Fruit fly (Drosophila melanogaster): ENCODE results near the gene CG16812.

CG16812 gene

DNA sequence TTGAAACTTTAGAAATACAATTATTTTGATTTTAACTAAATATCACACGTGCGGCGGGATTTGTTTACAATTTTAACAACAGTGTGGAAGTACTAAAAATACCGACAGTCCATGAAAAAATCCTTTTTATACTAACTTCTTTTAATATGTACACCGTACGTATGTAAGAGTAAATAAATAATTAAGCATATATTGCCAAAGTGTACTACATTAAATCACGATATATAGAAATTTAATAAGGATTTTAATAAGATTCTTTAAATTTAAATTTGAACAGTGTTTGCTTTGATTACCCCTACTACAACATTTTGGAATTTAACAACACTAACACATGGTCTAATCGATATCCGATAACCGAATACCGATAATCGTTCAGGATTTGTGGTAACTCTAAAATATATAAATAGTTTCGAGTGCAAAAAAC lies at the start of gene CG16812, which contains the start of gene Ski6:
TSS of gene CG16812 (plus strand) at position 363 of the 424 bp plus-strand sequence.
TSS of gene Ski6 (minus strand) at position 205 of the 424 bp plus-strand sequence.
- no peak for TF ChIP-seq Dll (optimal IDR thresholded peaks at IDR 0.05)
- no peak for TF ChIP-seq pan (optimal IDR thresholded peaks at IDR 0.05)
- no peak for TF ChIP-seq CG8478 (optimal IDR thresholded peaks at IDR 0.05)
- TF ChIP-seq usp (GFP tag; optimal IDR thresholded peaks at IDR 0.05) = no peak
- no peak for TF ChIP-seq psq (optimal IDR thresholded peaks at IDR 0.05)
- TF ChIP-seq EcR (GFP tag; optimal IDR thresholded peaks at IDR 0.05) = no peak

DNA sequence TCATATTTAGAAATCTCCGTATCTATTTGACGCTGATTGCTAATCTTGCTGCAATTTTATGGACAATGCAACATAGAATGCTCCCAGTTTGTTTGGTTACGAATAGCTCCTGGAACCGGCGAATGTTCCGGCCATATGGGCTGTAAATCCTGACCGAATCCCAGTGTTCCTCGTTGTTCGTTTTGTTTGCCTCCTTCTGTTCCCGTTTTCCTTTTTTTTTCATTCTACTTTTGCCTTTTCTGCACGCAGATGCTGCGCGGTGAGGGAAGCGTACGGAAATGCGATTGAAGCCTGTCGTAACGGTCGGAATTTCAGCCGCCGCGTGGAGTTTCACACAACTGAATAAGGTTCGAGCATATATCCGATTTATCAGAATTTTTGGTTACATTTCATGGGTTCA lies 46.3 kb upstream of the CG16812 start, which contains the start of gene CG43925:
TSS of gene CG43925 (plus strand) at position 301 of the 400 bp plus-strand sequence.
- TF ChIP-seq Dll (optimal IDR thresholded peaks at IDR 0.05) (no peak), CG8478 (optimal IDR thresholded peaks at IDR 0.05) (no peak), EcR (GFP tag; optimal IDR thresholded peaks at IDR 0.05) (no peak), pan (optimal IDR thresholded peaks at IDR 0.05) (no peak), psq (optimal IDR thresholded peaks at IDR 0.05) (no peak), usp (GFP tag; optimal IDR thresholded peaks at IDR 0.05) (no peak)

DNA sequence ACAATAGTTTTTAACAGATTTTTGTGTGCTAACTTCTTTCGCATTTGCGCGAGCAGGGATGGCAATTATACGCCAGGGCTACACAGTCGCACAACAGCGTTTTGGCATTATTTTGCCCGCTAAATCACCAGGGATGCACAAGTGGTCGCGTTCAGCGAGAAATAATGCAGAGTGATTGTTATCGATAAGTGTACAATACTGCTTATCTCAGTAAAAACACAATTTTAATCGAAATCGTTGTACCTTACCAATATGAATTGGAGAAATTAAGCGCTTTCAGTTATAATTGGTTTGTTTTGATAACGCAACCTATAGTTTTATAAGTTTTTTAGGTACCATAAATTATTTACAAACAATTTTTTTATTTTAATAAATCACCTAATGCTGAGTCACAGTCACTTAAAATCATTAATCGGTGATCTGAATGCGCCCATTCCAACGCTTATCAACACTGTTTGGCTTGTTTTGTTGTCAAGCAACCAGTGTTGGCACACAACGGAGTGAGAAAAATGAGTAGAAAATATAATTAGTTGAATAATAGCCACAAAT lies 45.6 kb upstream of the CG16812 start, which contains the start of the genes Sfmbt and CG5439:
TSS of gene Sfmbt (minus strand) at position 85 of the 549 bp plus-strand sequence.
TSS of gene CG5439 (plus strand) at position 450 of the 549 bp plus-strand sequence.
- TF ChIP-seq Dll (optimal IDR thresholded peaks at IDR 0.05) (no peak), psq (optimal IDR thresholded peaks at IDR 0.05) (no peak), EcR (GFP tag; optimal IDR thresholded peaks at IDR 0.05) (no peak), usp (GFP tag; optimal IDR thresholded peaks at IDR 0.05) (no peak), CG8478 (optimal IDR thresholded peaks at IDR 0.05) (no peak), pan (optimal IDR thresholded peaks at IDR 0.05) (no peak)

DNA sequence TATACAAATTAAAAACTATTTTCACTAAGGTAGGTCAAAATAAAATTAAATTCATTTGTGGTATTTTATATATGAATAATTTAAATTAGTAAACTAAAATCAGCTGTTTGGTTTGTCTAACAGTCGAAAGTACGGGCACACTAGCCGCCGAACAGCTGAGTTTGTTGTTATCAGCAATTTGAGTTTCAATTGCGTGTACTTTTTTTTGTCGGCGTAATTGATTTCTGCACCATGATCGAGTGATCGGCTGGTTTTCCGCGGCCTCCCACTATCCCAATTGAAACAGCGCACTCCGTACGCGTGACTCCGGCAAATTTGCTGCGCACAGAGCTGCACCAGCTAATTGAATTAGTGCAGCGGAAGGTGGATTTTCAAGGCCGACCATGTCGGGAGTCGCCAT lies 43.3 kb upstream of the CG16812 start, which contains the start of gene Alg7:
TSS of gene Alg7 (plus strand) at position 153 of the 400 bp plus-strand sequence.
- no peak for TF ChIP-seq psq (optimal IDR thresholded peaks at IDR 0.05)
- TF ChIP-seq pan (optimal IDR thresholded peaks at IDR 0.05) = no peak
- TF ChIP-seq usp (GFP tag; optimal IDR thresholded peaks at IDR 0.05) = no peak
- no peak for TF ChIP-seq CG8478 (optimal IDR thresholded peaks at IDR 0.05)
- no peak for TF ChIP-seq EcR (GFP tag; optimal IDR thresholded peaks at IDR 0.05)
- TF ChIP-seq Dll (optimal IDR thresholded peaks at IDR 0.05) = no peak

DNA sequence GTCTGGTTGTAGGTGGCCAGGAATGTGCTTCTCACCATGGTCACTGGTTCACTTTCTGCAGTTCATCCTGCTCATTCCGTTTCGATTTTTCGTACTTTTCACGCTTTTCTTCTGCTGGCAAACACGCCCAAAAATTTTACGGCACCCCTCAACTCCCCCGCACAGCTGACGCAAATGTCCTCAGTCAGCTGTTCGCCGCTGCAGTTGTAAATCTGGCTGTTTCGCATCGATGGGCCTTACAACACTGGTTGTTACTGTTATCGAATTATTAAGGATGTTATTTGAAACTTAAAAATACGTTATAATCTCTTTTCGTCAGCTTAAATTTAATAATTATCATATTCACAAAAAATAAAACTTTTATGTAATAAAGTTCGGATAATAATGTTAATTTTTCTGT lies 40.0 kb upstream of the CG16812 start, which contains the start of gene Mgat3:
TSS of gene Mgat3 (minus strand) at position 182 of the 400 bp plus-strand sequence.
- TF ChIP-seq usp (GFP tag; optimal IDR thresholded peaks at IDR 0.05) (no peak), Dll (optimal IDR thresholded peaks at IDR 0.05) (no peak), EcR (GFP tag; optimal IDR thresholded peaks at IDR 0.05) (no peak), psq (optimal IDR thresholded peaks at IDR 0.05) (no peak), pan (optimal IDR thresholded peaks at IDR 0.05) (no peak), CG8478 (optimal IDR thresholded peaks at IDR 0.05) (no peak)

DNA sequence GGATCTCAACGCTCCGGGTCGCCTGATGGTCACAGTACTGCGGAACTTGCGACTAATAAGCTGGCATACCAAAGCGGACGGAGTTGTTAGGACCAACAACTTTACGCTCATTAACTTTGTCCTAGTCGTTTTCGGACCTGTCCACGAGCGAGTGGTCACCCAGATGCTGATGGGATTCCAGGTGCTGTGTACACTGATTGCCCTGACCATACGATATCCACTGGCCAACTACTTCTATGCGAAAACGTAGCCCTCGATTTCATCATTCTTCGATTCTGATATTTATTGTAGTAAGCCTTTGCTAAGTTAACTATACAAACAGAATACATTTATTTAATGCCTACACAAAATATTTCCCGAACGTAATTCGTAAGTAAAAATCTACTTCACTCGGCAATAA lies 39.2 kb upstream of the CG16812 start, which contains the start of gene Rsph1:
TSS of gene Rsph1 (plus strand) at position 301 of the 400 bp plus-strand sequence.
- no peak for TF ChIP-seq pan (optimal IDR thresholded peaks at IDR 0.05)
- TF ChIP-seq usp (GFP tag; optimal IDR thresholded peaks at IDR 0.05) = no peak
- TF ChIP-seq CG8478 (optimal IDR thresholded peaks at IDR 0.05) = no peak
- no peak for TF ChIP-seq psq (optimal IDR thresholded peaks at IDR 0.05)
- TF ChIP-seq EcR (GFP tag; optimal IDR thresholded peaks at IDR 0.05) = no peak
- TF ChIP-seq Dll (optimal IDR thresholded peaks at IDR 0.05) = no peak

dm6 chr2L:13190534-13190933 lies 31.9 kb upstream of the CG16812 start:
- no peak for TF ChIP-seq Dll (optimal IDR thresholded peaks at IDR 0.05)

- no peak for TF ChIP-seq psq (optimal IDR thresholded peaks at IDR 0.05)
- no peak for TF ChIP-seq pan (optimal IDR thresholded peaks at IDR 0.05)
- TF ChIP-seq usp (GFP tag; optimal IDR thresholded peaks at IDR 0.05) = no peak
- no peak for TF ChIP-seq EcR (GFP tag; optimal IDR thresholded peaks at IDR 0.05)
- TF ChIP-seq CG8478 (optimal IDR thresholded peaks at IDR 0.05) = no peak
- TF ChIP-seq Dll (optimal IDR thresholded peaks at IDR 0.05) = no peak
These were observed 31.2 kb upstream of the CG16812 start for dm6 chr2L:13191052-13191678.

- TF ChIP-seq usp (GFP tag; optimal IDR thresholded peaks at IDR 0.05) = no peak
- TF ChIP-seq psq (optimal IDR thresholded peaks at IDR 0.05) = no peak
- no peak for TF ChIP-seq Dll (optimal IDR thresholded peaks at IDR 0.05)
- no peak for TF ChIP-seq CG8478 (optimal IDR thresholded peaks at IDR 0.05)
- no peak for TF ChIP-seq pan (optimal IDR thresholded peaks at IDR 0.05)
- TF ChIP-seq EcR (GFP tag; optimal IDR thresholded peaks at IDR 0.05) = no peak
These were observed 30.5 kb upstream of the CG16812 start, which contains the start of the genes CG16974 and Edem2 for dm6 chr2L:13191894-13192293. TSS of gene CG16974 (minus strand) at chr2L:13191979. TSS of gene Edem2 (plus strand) at chr2L:13192201.

DNA sequence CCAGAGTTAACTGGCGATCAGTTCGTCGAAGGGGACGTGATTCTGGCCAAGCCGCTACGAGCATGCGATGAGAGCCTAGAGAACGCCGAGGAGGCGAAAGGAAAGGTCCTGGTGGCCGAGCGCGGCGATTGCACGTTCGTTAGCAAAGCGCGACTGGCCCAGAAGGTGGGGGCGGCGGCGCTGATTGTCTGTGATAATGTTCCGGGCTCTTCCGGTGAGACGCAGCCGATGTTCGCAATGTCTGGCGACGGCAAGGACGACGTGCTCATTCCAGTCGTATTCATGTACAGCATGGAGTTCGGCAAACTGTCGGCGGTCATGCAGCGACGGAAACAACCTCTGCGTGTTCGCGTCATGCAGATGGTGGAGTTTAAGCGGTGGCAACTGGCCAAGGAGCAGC lies 26.6 kb upstream of the CG16812 start:
- TF ChIP-seq Dll (optimal IDR thresholded peaks at IDR 0.05) (no peak), CG8478 (optimal IDR thresholded peaks at IDR 0.05) (no peak), EcR (GFP tag; optimal IDR thresholded peaks at IDR 0.05) (no peak), psq (optimal IDR thresholded peaks at IDR 0.05) (no peak), pan (optimal IDR thresholded peaks at IDR 0.05) (no peak), usp (GFP tag; optimal IDR thresholded peaks at IDR 0.05) (no peak)

- TF ChIP-seq pan (optimal IDR thresholded peaks at IDR 0.05) (no peak), CG8478 (optimal IDR thresholded peaks at IDR 0.05) (no peak), EcR (GFP tag; optimal IDR thresholded peaks at IDR 0.05) (no peak), usp (GFP tag; optimal IDR thresholded peaks at IDR 0.05) (no peak), psq (optimal IDR thresholded peaks at IDR 0.05) (no peak), Dll (optimal IDR thresholded peaks at IDR 0.05) (no peak)
These were observed 19.4 kb upstream of the CG16812 start, which contains the start of gene CG16972 for dm6 chr2L:13202960-13203436. TSS of gene CG16972 (minus strand) at chr2L:13203295.

Data from whole organism.